Worm (Caenorhabditis elegans) whole organism, mixed stage, embryonic: ENCODE measurements around the gene lbp-1.

Source experiments
- blmp-1 ChIP-seq: fragments of 150-350 bp; optimal IDR thresholded peaks from 2 replicates; lab custom pipeline; 2014; ENCODE audit warnings: missing biosample characterization, missing genetic modification characterization
- elt-1 ChIP-seq: sonication (generic microtip); optimal IDR thresholded peaks from 2 replicates; lab custom pipeline; 2017; ENCODE audit warnings: missing genetic modification characterization, mild to moderate bottlenecking, missing compliant biosample characterization, antibody characterized with exemption, moderate library complexity, borderline replicate concordance; ENCODE audit not compliant: insufficient read depth
- elt-3 ChIP-seq: fragments of 150-350 bp; optimal IDR thresholded peaks from 2 replicates; lab custom pipeline; 2014; ENCODE audit warnings: missing biosample characterization, missing genetic modification characterization
- flh-1 ChIP-seq: fragments of 200-800 bp; sonication (Bioruptor generic); optimal IDR thresholded peaks from 2 replicates; lab custom pipeline; 2018; ENCODE audit warnings: mild to moderate bottlenecking, missing genetic modification characterization, moderate library complexity, missing compliant biosample characterization
- nhr-12 ChIP-seq: fragments of 150-350 bp; optimal IDR thresholded peaks from 2 replicates; lab custom pipeline; 2014; ENCODE audit warnings: missing biosample characterization, missing genetic modification characterization
- nhr-28 ChIP-seq: fragments of 150-350 bp; optimal IDR thresholded peaks from 2 replicates; lab custom pipeline; 2014; ENCODE audit warnings: missing biosample characterization, missing genetic modification characterization
- nhr-76 ChIP-seq: sonication (generic microtip); optimal IDR thresholded peaks from 2 replicates; lab custom pipeline; 2017; ENCODE audit warnings: missing biosample characterization, missing genetic modification characterization
- snpc-4 ChIP-seq: fragments of 150-350 bp; optimal IDR thresholded peaks from 2 replicates; lab custom pipeline; 2014; ENCODE audit warnings: missing biosample characterization, missing genetic modification characterization
- unc-39 ChIP-seq: fragments of 150-350 bp; optimal IDR thresholded peaks from 2 replicates; lab custom pipeline; 2014; ENCODE audit warnings: missing biosample characterization, missing genetic modification characterization

DNA sequence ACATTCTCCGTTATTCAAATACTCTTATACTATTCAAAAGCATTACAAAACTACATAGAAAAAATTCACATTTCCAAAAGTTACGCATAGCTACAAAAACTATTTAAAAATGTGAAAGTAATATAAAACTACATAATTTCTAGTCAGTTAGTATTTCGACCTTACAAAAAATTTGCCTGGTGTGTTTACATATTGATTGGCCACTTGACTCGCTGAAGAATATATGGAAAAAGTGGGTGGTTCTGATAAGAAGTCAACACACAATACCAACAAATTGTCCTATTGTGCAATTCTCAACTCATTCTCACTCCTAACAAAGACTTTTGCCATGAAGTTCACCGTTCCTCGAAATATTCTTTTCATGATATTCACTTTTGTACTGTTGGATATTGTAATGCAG is 39.6 kb downstream of the lbp-1 start, which contains the start of gene K09C4.1:
- TF ChIP-seq nhr-28 (tag; lab: Kevin White, UChicago) (no peak), elt-3 (tag; lab: Kevin White, UChicago) (no peak), blmp-1 (tag; lab: Kevin White, UChicago) (no peak), flh-1 (no peak), nhr-12 (tag; lab: Kevin White, UChicago) (no peak), nhr-76 (no peak), snpc-4 (no peak), elt-1 (tag; lab: Kevin White, UChicago) (no peak), unc-39 (tag; lab: Kevin White, UChicago) (no peak)
